Fruit fly (Drosophila melanogaster): Measurements from ENCODE around the gene amd.

The amd gene

dm6 chr2L:19154893-19155389 lies 45.0 kb downstream of the amd start (continued):
- no peak for TF ChIP-seq bcd (GFP tag; optimal IDR thresholded peaks at IDR 0.05)
- TF ChIP-seq CG6683 (GFP tag; optimal IDR thresholded peaks at IDR 0.05): no peak
- no peak for TF ChIP-seq Poxn (GFP tag; IDR thresholded peaks at IDR 0.05)
- TF ChIP-seq CG1529 (GFP tag; optimal IDR thresholded peaks at IDR 0.05): no peak
- no peak for TF ChIP-seq CG10431 (GFP tag; optimal IDR thresholded peaks at IDR 0.05)
- TF ChIP-seq CG7271 (tag; optimal IDR thresholded peaks at IDR 0.05): peak; percentile 37
- no peak for TF ChIP-seq Oli (tag; optimal IDR thresholded peaks at IDR 0.05)
- TF ChIP-seq CG16815 (GFP tag; optimal IDR thresholded peaks at IDR 0.05): no peak
- peak; percentile 90 for TF ChIP-seq crol (GFP tag; IDR thresholded peaks at IDR 0.05)
- peak; percentile 97 for TF ChIP-seq pros (GFP tag; optimal IDR thresholded peaks at IDR 0.05)
- TF ChIP-seq nerfin-2 (GFP tag; IDR thresholded peaks at IDR 0.05; ENCODE audit: partially characterized antibody): no peak
- TF ChIP-seq CG1832 (GFP tag; optimal IDR thresholded peaks at IDR 0.05): peak; percentile 91
- TF ChIP-seq tll (GFP tag; optimal IDR thresholded peaks at IDR 0.05): peak; percentile 51 to 86
- TF ChIP-seq CG3281 (GFP tag; optimal IDR thresholded peaks at IDR 0.05): no peak
- no peak for TF ChIP-seq Meics (GFP tag; optimal IDR thresholded peaks at IDR 0.05)
- no peak for TF ChIP-seq psq (GFP tag; optimal IDR thresholded peaks at IDR 0.05)
- TF ChIP-seq mld (GFP tag; IDR thresholded peaks at IDR 0.05; ENCODE audit: partially characterized antibody): no peak
- TF ChIP-seq CG10321 (GFP tag; IDR thresholded peaks at IDR 0.05): no peak
- TF ChIP-seq CG2889 (GFP tag; IDR thresholded peaks at IDR 0.05): no peak
- no peak for TF ChIP-seq HmgZ (tag; optimal IDR thresholded peaks at IDR 0.05)
- TF ChIP-seq vfl (GFP tag; optimal IDR thresholded peaks at IDR 0.05): no peak
- peak; percentile 17 for TF ChIP-seq CG18599 (GFP tag; optimal IDR thresholded peaks at IDR 0.05)
- no peak for TF ChIP-seq CG14014 (GFP tag; IDR thresholded peaks at IDR 0.05)
- TF ChIP-seq hb (GFP tag; IDR thresholded peaks at IDR 0.05; ENCODE audit: partially characterized antibody): no peak
- TF ChIP-seq E2f1 (GFP tag; IDR thresholded peaks at IDR 0.05): no peak
- TF ChIP-seq al (GFP tag; IDR thresholded peaks at IDR 0.05): no peak
- no peak for TF ChIP-seq lmd (GFP tag; IDR thresholded peaks at IDR 0.05)
- TF ChIP-seq CG9609 (GFP tag; optimal IDR thresholded peaks at IDR 0.05): no peak
- TF ChIP-seq zfh2 (GFP tag; optimal IDR thresholded peaks at IDR 0.05): no peak
- TF ChIP-seq p53 (GFP tag; optimal IDR thresholded peaks at IDR 0.05): no peak
- peak; percentile 98 for TF ChIP-seq twi (tag; optimal IDR thresholded peaks at IDR 0.05)
- TF ChIP-seq zfh1 (GFP tag; IDR thresholded peaks at IDR 0.05): peak; percentile 18; the same call in 1 of the 3 replicates
- no peak for TF ChIP-seq CG10565 (GFP tag; optimal IDR thresholded peaks at IDR 0.05)
- TF ChIP-seq sd (tag; optimal IDR thresholded peaks at IDR 0.05): peak; percentile 34
- no peak for TF ChIP-seq NK7.1 (GFP tag; optimal IDR thresholded peaks at IDR 0.05)
- TF ChIP-seq Bdp1 (GFP tag; optimal IDR thresholded peaks at IDR 0.05): no peak
- TF ChIP-seq CG13894 (tag; optimal IDR thresholded peaks at IDR 0.05): peak; percentile 26
- TF ChIP-seq CG17829 (tag; optimal IDR thresholded peaks at IDR 0.05): no peak
- no peak for TF ChIP-seq CG15514 (GFP tag; optimal IDR thresholded peaks at IDR 0.05)
- TF ChIP-seq CG3847 (GFP tag; IDR thresholded peaks at IDR 0.05): no peak
- no peak for TF ChIP-seq Tbp (GFP tag; optimal IDR thresholded peaks at IDR 0.05)
- no peak for TF ChIP-seq CG14710 (tag; optimal IDR thresholded peaks at IDR 0.05)
- TF ChIP-seq slbo (GFP tag; IDR thresholded peaks at IDR 0.05): no peak
- no peak for TF ChIP-seq Mes4 (GFP tag; optimal IDR thresholded peaks at IDR 0.05)
- TF ChIP-seq Deaf1 (tag; optimal IDR thresholded peaks at IDR 0.05): peak; percentile 13
- no peak for TF ChIP-seq h (optimal IDR thresholded peaks at IDR 0.05)
- no peak for TF ChIP-seq Aef1 (GFP tag; IDR thresholded peaks at IDR 0.05)
- no peak for TF ChIP-seq hbn (GFP tag; IDR thresholded peaks at IDR 0.05; ENCODE audit: partially characterized antibody)
- 0 out of 2 replicates have a peak, but pooled peaks have one; percentile 11 for TF ChIP-seq CG14441 (GFP tag; IDR thresholded peaks at IDR 0.05)
- TF ChIP-seq Hr51 (GFP tag; optimal IDR thresholded peaks at IDR 0.05): no peak
- no peak for TF ChIP-seq CG3407 (GFP tag; optimal IDR thresholded peaks at IDR 0.05)
